Fruit fly (Drosophila melanogaster) whole organism, embryonic: ENCODE data around the gene CG31288.
A peak's percentile ranks its signal among the peaks of the same experiment; 100 is the strongest.

Experiments
- CG13296 ChIP-seq: fragments of 200-800 bp; sonication (Bioruptor generic); optimal IDR thresholded peaks from 3 replicates; lab custom pipeline; 2018; ENCODE audit warnings: missing biosample characterization, mild to moderate bottlenecking, missing genetic modification characterization
- CG15514 ChIP-seq: fragments of 200-800 bp; sonication (Bioruptor generic); optimal IDR thresholded peaks from 3 replicates; lab custom pipeline; 2017; ENCODE audit warnings: missing biosample characterization, missing genetic modification characterization, mild to moderate bottlenecking, moderate library complexity, missing genetic modification reagents
- CG2120 ChIP-seq: fragments of 200-800 bp; sonication (Bioruptor generic); optimal IDR thresholded peaks from 3 replicates; lab custom pipeline; 2016; ENCODE audit warnings: missing biosample characterization, missing genetic modification characterization
- CG3281 ChIP-seq: fragments of 200-800 bp; sonication (Bioruptor generic); optimal IDR thresholded peaks from 3 replicates; lab custom pipeline; 2017; ENCODE audit warnings: missing biosample characterization, mild to moderate bottlenecking, missing genetic modification characterization
- CG7357 ChIP-seq: fragments of 200-800 bp; sonication (Bioruptor generic); IDR thresholded peaks from 3 replicates; pipeline ENCODE4 v1.3.6; 2022; ENCODE audit warnings: missing biosample characterization, missing genetic modification characterization
- CG7839 ChIP-seq: fragments of 200-800 bp; sonication (Bioruptor generic); optimal IDR thresholded peaks from 3 replicates; lab custom pipeline; 2018; ENCODE audit warnings: missing biosample characterization, mild to moderate bottlenecking, missing genetic modification characterization, moderate library complexity
- CG9437 ChIP-seq: fragments of 200-800 bp; sonication (Bioruptor generic); optimal IDR thresholded peaks from 2 replicates; lab custom pipeline; 2018; ENCODE audit warnings: missing biosample characterization, mild to moderate bottlenecking, missing genetic modification characterization
- CG9727 ChIP-seq: fragments of 200-800 bp; sonication (Bioruptor generic); optimal IDR thresholded peaks from 3 replicates; lab custom pipeline; 2017; ENCODE audit warnings: missing biosample characterization, mild to moderate bottlenecking, missing genetic modification characterization
- CHES-1-like ChIP-seq: fragments of 200-800 bp; sonication (Bioruptor generic); optimal IDR thresholded peaks from 2 replicates; lab custom pipeline; 2016; ENCODE audit warnings: missing biosample characterization, missing genetic modification characterization
- CTCF ChIP-seq: fragments of 200-800 bp; sonication (Bioruptor generic); optimal IDR thresholded peaks from 2 replicates; lab custom pipeline; 2017; ENCODE audit warnings: missing biosample characterization, mild to moderate bottlenecking, missing genetic modification characterization, moderate library complexity
- CkIIα-i1 ChIP-seq: fragments of 200-800 bp; sonication (Bioruptor generic); IDR thresholded peaks from 2 replicates; pipeline ENCODE4 v1.3.6; 2022; ENCODE audit warnings: missing biosample characterization, missing genetic modification characterization
- Dip2 ChIP-seq: fragments of 200-800 bp; sonication (Bioruptor generic); IDR thresholded peaks from 2 replicates; pipeline ENCODE4 v1.3.6; 2022; ENCODE audit warnings: missing biosample characterization, missing genetic modification characterization
- Dp ChIP-seq: fragments of 200-800 bp; sonication (Bioruptor generic); optimal IDR thresholded peaks from 2 replicates; lab custom pipeline; 2018; ENCODE audit warnings: missing biosample characterization, mild to moderate bottlenecking, missing genetic modification characterization, moderate library complexity
- E2f2 ChIP-seq: fragments of 200-800 bp; sonication (Bioruptor generic); IDR thresholded peaks from 2 replicates; pipeline ENCODE4 v1.3.6; 2022; ENCODE audit warnings: missing biosample characterization, missing genetic modification characterization
- Ets65A ChIP-seq: fragments of 200-800 bp; sonication (Bioruptor generic); peaks from one replicate; lab custom pipeline; 2016; ENCODE audit warnings: missing biosample characterization, missing genetic modification characterization
- Ets97D ChIP-seq: fragments of 200-800 bp; sonication (Bioruptor generic); optimal IDR thresholded peaks from 3 replicates; lab custom pipeline; 2016; ENCODE audit warnings: missing biosample characterization, missing genetic modification characterization
- HLH4C ChIP-seq: fragments of 200-800 bp; sonication (Bioruptor generic); IDR thresholded peaks from 3 replicates; pipeline ENCODE4 v1.3.6; 2022; ENCODE audit warnings: missing biosample characterization, missing genetic modification characterization; ENCODE audit not compliant: partially characterized antibody
- Hr51 ChIP-seq, 2 experiments: fragments of 200-800 bp; sonication (Bioruptor generic); optimal IDR thresholded peaks; 2 replicates in 1 of 2; 3 replicates in 1 of 2; lab custom pipeline; 2016 to 2018; ENCODE audit warnings: missing biosample characterization in 2 of 2, missing genetic modification characterization in 2 of 2, mild to moderate bottlenecking in 1 of 2, moderate library complexity in 1 of 2
- Med ChIP-seq: fragments of 200-800 bp; sonication (Bioruptor generic); peaks from one replicate; lab custom pipeline; 2016; ENCODE audit warnings: missing biosample characterization, missing genetic modification characterization, mild to moderate bottlenecking, inconsistent platforms, moderate library complexity
- Meics ChIP-seq: fragments of 200-800 bp; sonication (Bioruptor generic); optimal IDR thresholded peaks from 2 replicates; lab custom pipeline; 2017; ENCODE audit warnings: missing biosample characterization, mild to moderate bottlenecking, missing genetic modification characterization
- Nf-YB ChIP-seq: fragments of 200-800 bp; sonication (Bioruptor generic); optimal IDR thresholded peaks from 3 replicates; lab custom pipeline; 2019; ENCODE audit warnings: missing biosample characterization, mild to moderate bottlenecking, missing genetic modification characterization, moderate library complexity
- Sox100B ChIP-seq: fragments of 200-800 bp; sonication (Bioruptor generic); optimal IDR thresholded peaks from 3 replicates; lab custom pipeline; 2018; ENCODE audit warnings: missing biosample characterization, mild to moderate bottlenecking, missing genetic modification characterization
- ase ChIP-seq: fragments of 200-800 bp; sonication (Bioruptor generic); IDR thresholded peaks from 3 replicates; pipeline ENCODE4 v1.3.6; 2022; ENCODE audit warnings: missing biosample characterization, missing genetic modification characterization
- cad ChIP-seq: fragments of >200 bp; optimal IDR thresholded peaks from 2 replicates; lab custom pipeline; 2017; ENCODE audit warnings: missing biosample characterization, missing genetic modification characterization
- cas ChIP-seq: fragments of 200-800 bp; sonication (Bioruptor generic); IDR thresholded peaks from 2 replicates; pipeline ENCODE4 v1.3.6; 2022; ENCODE audit warnings: missing biosample characterization, missing genetic modification characterization
- caup ChIP-seq: fragments of 200-800 bp; sonication (Bioruptor generic); optimal IDR thresholded peaks from 3 replicates; lab custom pipeline; 2017; ENCODE audit warnings: missing biosample characterization, mild to moderate bottlenecking, missing genetic modification characterization, moderate library complexity; ENCODE audit not compliant: severe bottlenecking
- chn ChIP-seq: fragments of 200-800 bp; sonication (Bioruptor generic); optimal IDR thresholded peaks from 2 replicates; lab custom pipeline; 2016; ENCODE audit warnings: missing biosample characterization, missing genetic modification characterization
- crc ChIP-seq: fragments of 200-800 bp; sonication (Bioruptor generic); optimal IDR thresholded peaks from 2 replicates; lab custom pipeline; 2016; ENCODE audit warnings: missing biosample characterization, missing genetic modification characterization
- exex ChIP-seq: fragments of 200-800 bp; sonication (Bioruptor generic); optimal IDR thresholded peaks from 4 replicates; lab custom pipeline; 2018; ENCODE audit warnings: missing biosample characterization, mild to moderate bottlenecking, missing genetic modification characterization, moderate library complexity
- hb ChIP-seq: fragments of 200-800 bp; sonication (Bioruptor generic); IDR thresholded peaks from 3 replicates; pipeline ENCODE4 v1.3.6; 2022; ENCODE audit warnings: missing biosample characterization, missing genetic modification characterization; ENCODE audit not compliant: partially characterized antibody
- hbn ChIP-seq: fragments of 200-800 bp; sonication (Bioruptor generic); IDR thresholded peaks from 2 replicates; pipeline ENCODE4 v1.3.6; 2022; ENCODE audit warnings: missing biosample characterization, missing genetic modification characterization; ENCODE audit not compliant: partially characterized antibody
- her ChIP-seq: fragments of 200-800 bp; sonication (Bioruptor generic); optimal IDR thresholded peaks from 2 replicates; lab custom pipeline; 2016; ENCODE audit warnings: missing biosample characterization, missing genetic modification characterization
- jing ChIP-seq: fragments of 200-800 bp; sonication (Bioruptor generic); optimal IDR thresholded peaks from 2 replicates; lab custom pipeline; 2018; ENCODE audit warnings: missing biosample characterization, mild to moderate bottlenecking, missing genetic modification characterization
- ken ChIP-seq: fragments of 200-800 bp; sonication (Bioruptor generic); IDR thresholded peaks from 3 replicates; pipeline ENCODE4 v1.3.6; 2022; ENCODE audit warnings: missing biosample characterization, missing genetic modification characterization
- lab ChIP-seq: fragments of 200-800 bp; sonication (Bioruptor generic); optimal IDR thresholded peaks from 3 replicates; lab custom pipeline; 2017; ENCODE audit warnings: missing biosample characterization, missing genetic modification characterization, mild to moderate bottlenecking, moderate library complexity, missing genetic modification reagents
- mirr ChIP-seq: fragments of 200-800 bp; sonication (Bioruptor generic); optimal IDR thresholded peaks from 3 replicates; lab custom pipeline; 2018; ENCODE audit warnings: missing biosample characterization, mild to moderate bottlenecking, missing genetic modification characterization
- odd ChIP-seq: fragments of 200-800 bp; sonication (Bioruptor generic); optimal IDR thresholded peaks from 2 replicates; lab custom pipeline; 2017; ENCODE audit warnings: missing biosample characterization, mild to moderate bottlenecking, missing genetic modification characterization
- pan ChIP-seq, 4 experiments: fragments of >200 bp in 3 of 4; fragments of 200-800 bp in 1 of 4; sonication (Bioruptor generic) in 1 of 4; optimal IDR thresholded peaks in 3 of 4; IDR thresholded peaks in 1 of 4; 2 replicates each; pipeline versions ENCODE4 v1.3.6 to Lab custom; 2017 to 2022; ENCODE audit warnings: missing biosample characterization in 2 of 4, missing genetic modification characterization in 2 of 4, mixed read lengths in 1 of 4
- pfk ChIP-seq: fragments of 200-800 bp; sonication (Bioruptor generic); optimal IDR thresholded peaks from 2 replicates; lab custom pipeline; 2018; ENCODE audit warnings: missing biosample characterization, mild to moderate bottlenecking, missing genetic modification characterization, moderate library complexity
- prd ChIP-seq, 3 experiments: fragments of >200 bp in 2 of 3; fragments of 200-800 bp in 1 of 3; sonication (Bioruptor generic) in 1 of 3; optimal IDR thresholded peaks in 2 of 3; IDR thresholded peaks in 1 of 3; 2 replicates in 2 of 3; 3 replicates in 1 of 3; pipeline versions ENCODE4 v1.3.6 to Lab custom; 2017 to 2022; ENCODE audit warnings: missing biosample characterization in 1 of 3, missing genetic modification characterization in 1 of 3
- psq ChIP-seq: fragments of 200-800 bp; sonication (Bioruptor generic); optimal IDR thresholded peaks from 2 replicates; lab custom pipeline; 2017; ENCODE audit warnings: missing biosample characterization, missing genetic modification characterization
- row ChIP-seq: fragments of 200-800 bp; sonication (Bioruptor generic); IDR thresholded peaks from 3 replicates; pipeline ENCODE4 v1.3.6; 2022; ENCODE audit warnings: missing biosample characterization, missing genetic modification characterization
- run ChIP-seq: fragments of 200-800 bp; sonication (Bioruptor generic); optimal IDR thresholded peaks from 3 replicates; lab custom pipeline; 2018; ENCODE audit warnings: missing biosample characterization, mild to moderate bottlenecking, missing genetic modification characterization
- salm ChIP-seq: fragments of 200-800 bp; sonication (Bioruptor generic); optimal IDR thresholded peaks from 2 replicates; lab custom pipeline; 2018; ENCODE audit warnings: missing biosample characterization, mild to moderate bottlenecking, missing genetic modification characterization
- schlank ChIP-seq: fragments of 200-800 bp; sonication (Bioruptor generic); optimal IDR thresholded peaks from 2 replicates; lab custom pipeline; 2018; ENCODE audit warnings: missing biosample characterization, mild to moderate bottlenecking, missing genetic modification characterization
- sim ChIP-seq: fragments of 200-800 bp; sonication (Bioruptor generic); IDR thresholded peaks from 2 replicates; pipeline ENCODE4 v1.3.6; 2022; ENCODE audit warnings: missing biosample characterization, missing genetic modification characterization
- slp2 ChIP-seq: fragments of 200-800 bp; sonication (Bioruptor generic); optimal IDR thresholded peaks from 2 replicates; lab custom pipeline; 2016; ENCODE audit warnings: missing biosample characterization, missing genetic modification characterization
- ssp ChIP-seq: fragments of 200-800 bp; sonication (Bioruptor generic); IDR thresholded peaks from 2 replicates; pipeline ENCODE4 v1.3.6; 2022; ENCODE audit warnings: missing biosample characterization, missing genetic modification characterization
- vnd ChIP-seq: fragments of 200-800 bp; sonication (Bioruptor generic); IDR thresholded peaks from 3 replicates; pipeline ENCODE4 v1.3.6; 2022; ENCODE audit warnings: missing biosample characterization, missing genetic modification characterization; ENCODE audit not compliant: partially characterized antibody

CG31288 gene

DNA sequence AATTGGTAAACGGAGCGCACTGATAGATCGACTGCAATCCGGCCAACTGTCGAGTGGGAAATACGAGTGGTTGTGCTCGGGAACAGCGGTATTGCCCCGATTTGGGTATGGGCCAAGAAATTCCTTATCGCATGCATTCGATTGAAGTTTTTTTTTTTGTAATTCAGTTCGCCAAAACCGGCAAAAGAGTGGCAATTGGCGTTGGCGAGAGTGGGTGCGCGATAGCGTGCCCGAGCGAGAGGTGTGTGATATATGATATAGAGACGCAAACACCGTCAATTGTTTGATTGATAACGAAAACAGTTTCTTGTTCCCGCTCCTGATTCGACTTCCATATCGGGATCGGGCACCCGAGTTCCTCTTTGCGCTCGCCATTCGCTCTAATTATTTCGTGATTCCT lies 14.4 kb upstream of the CG31288 start, which contains the start of gene CG31087 (continued):
- no peak for TF ChIP-seq Nf-YB (GFP tag; lab: Kevin White, UChicago)
- TF ChIP-seq Sox100B (GFP tag; lab: Kevin White, UChicago) = no peak
- peak; percentile 56 for TF ChIP-seq exex (tag; lab: Kevin White, UChicago)
- no peak for TF ChIP-seq pan (optimal IDR thresholded peaks at IDR 0.05; lab: Kevin White, UChicago)
- no peak for TF ChIP-seq pan (GFP tag; optimal IDR thresholded peaks at IDR 0.05 in 1 of 2, IDR thresholded peaks at IDR 0.05 in 1 of 2)
- TF ChIP-seq HLH4C (GFP tag; lab: Robert Waterston, UW) = no peak
- TF ChIP-seq cas (GFP tag; lab: Robert Waterston, UW) = no peak
- TF ChIP-seq slp2 (GFP tag; lab: Kevin White, UChicago) = no peak
- no peak for TF ChIP-seq Hr51 (GFP tag; optimal IDR thresholded peaks at IDR 0.05; lab: Kevin White, UChicago)
- no peak for TF ChIP-seq CG7357 (GFP tag; lab: Robert Waterston, UW)
- TF ChIP-seq lab (GFP tag; lab: Kevin White, UChicago) = peak; percentile 50
- no peak for TF ChIP-seq CG9727 (GFP tag; lab: Kevin White, UChicago)
- TF ChIP-seq crc (GFP tag; lab: Kevin White, UChicago) = no peak
- TF ChIP-seq CkIIα-i1 (GFP tag; lab: Robert Waterston, UW) = no peak
- no peak for TF ChIP-seq sim (GFP tag; lab: Robert Waterston, UW)
- TF ChIP-seq CG2120 = no peak
- no peak for TF ChIP-seq ssp (GFP tag; lab: Robert Waterston, UW)
- no peak for TF ChIP-seq Ets97D (GFP tag; lab: Kevin White, UChicago)
- TF ChIP-seq Dip2 (GFP tag; lab: Robert Waterston, UW) = no peak
- no peak for TF ChIP-seq her (GFP tag; lab: Kevin White, UChicago)
- TF ChIP-seq cad = no peak

DNA sequence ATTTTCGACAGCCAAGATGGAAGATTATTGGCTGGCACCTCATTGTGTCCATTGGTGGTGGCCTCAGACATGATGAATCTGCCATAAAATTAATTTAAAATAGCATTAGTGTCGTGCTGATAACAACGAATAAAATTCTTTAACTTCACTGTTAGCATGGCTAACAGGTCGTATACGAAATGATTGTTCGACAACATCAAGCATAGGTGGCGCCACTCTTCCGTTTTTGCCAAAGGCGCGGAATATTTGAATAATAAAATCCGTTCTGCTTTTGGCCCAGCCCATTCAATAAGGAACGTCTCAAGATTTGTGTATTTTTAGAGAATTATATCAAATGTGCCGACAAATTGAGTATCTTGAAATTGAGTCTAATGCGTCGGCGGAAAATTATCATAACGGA lies 13.2 kb upstream of the CG31288 start:
- TF ChIP-seq Med (GFP tag; lab: Kevin White, UChicago) (peak; percentile 70), CHES-1-like (GFP tag; lab: Kevin White, UChicago) (no peak), CG9437 (GFP tag; lab: Kevin White, UChicago) (peak; percentile 1), Ets65A (GFP tag; lab: Kevin White, UChicago) (peak; percentile 43), CG3281 (GFP tag; lab: Kevin White, UChicago) (peak; percentile 11), prd (optimal IDR thresholded peaks at IDR 0.05; lab: Kevin White, UChicago) (no peak), prd (GFP tag; IDR thresholded peaks at IDR 0.05; lab: Robert Waterston, UW) (no peak), CG7839 (tag; lab: Kevin White, UChicago) (peak; percentile 11), run (no peak), odd (GFP tag; lab: Kevin White, UChicago) (no peak), CTCF (GFP tag; lab: Kevin White, UChicago) (peak; percentile 89), ken (GFP tag; lab: Robert Waterston, UW) (no peak), E2f2 (peak; percentile 63), row (GFP tag; lab: Robert Waterston, UW) (no peak), psq (GFP tag; lab: Kevin White, UChicago) (no peak), mirr (GFP tag; lab: Kevin White, UChicago) (peak; percentile 49), Dip2 (GFP tag; lab: Robert Waterston, UW) (peak; percentile 84), CG13296 (peak; percentile 23), vnd (GFP tag; lab: Robert Waterston, UW) (no peak), chn (GFP tag; lab: Kevin White, UChicago) (no peak), schlank (tag; lab: Kevin White, UChicago) (no peak), salm (tag; lab: Kevin White, UChicago) (no peak), Meics (GFP tag; lab: Kevin White, UChicago) (peak; percentile 27), CG15514 (GFP tag; lab: Kevin White, UChicago) (peak; percentile 29), pfk (GFP tag; lab: Kevin White, UChicago) (no peak), Dp (GFP tag; lab: Kevin White, UChicago) (peak; percentile 45), caup (peak; percentile 26), hbn (no peak), Ets97D (GFP tag; lab: Kevin White, UChicago) (peak; percentile 22), ase (GFP tag; lab: Robert Waterston, UW) (no peak), jing (no peak), hb (GFP tag; lab: Robert Waterston, UW) (no peak)
